Worm (Caenorhabditis elegans) whole organism, L1 larva: ENCODE measurements around the gene nspc-12.

Experiments
- C04F5.9 ChIP-seq: sonication (generic microtip); optimal IDR thresholded peaks from 2 replicates; lab custom pipeline; 2016; ENCODE audit warnings: missing genetic modification characterization, missing compliant biosample characterization
- C16A3.4 ChIP-seq: fragments of 150-350 bp; optimal IDR thresholded peaks from 2 replicates; lab custom pipeline; 2014; ENCODE audit warnings: missing biosample characterization, missing genetic modification characterization
- F16B12.6 ChIP-seq: fragments of 150-350 bp; optimal IDR thresholded peaks from 2 replicates; lab custom pipeline; 2014; ENCODE audit warnings: missing biosample characterization, missing genetic modification characterization
- Y116A8C.19 ChIP-seq: sonication (generic microtip); optimal IDR thresholded peaks from 2 replicates; lab custom pipeline; 2016; ENCODE audit warnings: missing compliant biosample characterization, missing genetic modification characterization, borderline replicate concordance
- aha-1 ChIP-seq: fragments of 150-350 bp; optimal IDR thresholded peaks from 2 replicates; lab custom pipeline; 2014; ENCODE audit warnings: missing biosample characterization, missing genetic modification characterization
- alr-1 ChIP-seq: fragments of 200-800 bp; sonication (Bioruptor generic); optimal IDR thresholded peaks from 2 replicates; lab custom pipeline; 2018; ENCODE audit warnings: borderline replicate concordance, mild to moderate bottlenecking, missing genetic modification characterization, missing compliant biosample characterization
- blmp-1 ChIP-seq: fragments of 150-350 bp; optimal IDR thresholded peaks from 2 replicates; lab custom pipeline; 2014; ENCODE audit warnings: missing biosample characterization, missing genetic modification characterization
- ceh-63 ChIP-seq: fragments of 200-800 bp; sonication (Bioruptor generic); optimal IDR thresholded peaks from 2 replicates; lab custom pipeline; 2018; ENCODE audit warnings: mild to moderate bottlenecking, missing genetic modification characterization, missing compliant biosample characterization
- ceh-8 ChIP-seq: fragments of 200-800 bp; sonication (Bioruptor generic); optimal IDR thresholded peaks from 2 replicates; lab custom pipeline; 2018; ENCODE audit warnings: mild to moderate bottlenecking, missing genetic modification characterization, moderate library complexity, missing compliant biosample characterization
- ceh-82 ChIP-seq, 3 experiments: fragments of 150-350 bp in 1 of 3; sonication (generic microtip) in 2 of 3; optimal IDR thresholded peaks; 2 replicates each; lab custom pipeline; 2014 to 2017; ENCODE audit warnings: missing biosample characterization in 3 of 3, missing genetic modification characterization in 3 of 3
- ceh-88 ChIP-seq: fragments of 200-800 bp; sonication (Bioruptor generic); IDR thresholded peaks from 2 replicates; pipeline ENCODE4 v1.3.6; 2022; ENCODE audit warnings: missing genetic modification characterization, missing compliant biosample characterization
- ceh-90 ChIP-seq: sonication (generic microtip); optimal IDR thresholded peaks from 2 replicates; lab custom pipeline; 2016; ENCODE audit warnings: missing genetic modification characterization, missing compliant biosample characterization
- ces-1 ChIP-seq: fragments of 150-350 bp; optimal IDR thresholded peaks from 2 replicates; lab custom pipeline; 2014; ENCODE audit warnings: missing biosample characterization, missing genetic modification reagents, missing genetic modification characterization
- dpl-1 ChIP-seq, 3 experiments: fragments of 150-350 bp in 2 of 3; sonication (generic microtip) in 1 of 3; optimal IDR thresholded peaks; 2 replicates each; lab custom pipeline; 2014 to 2017; ENCODE audit warnings: missing biosample characterization in 3 of 3, missing genetic modification characterization in 3 of 3, missing genetic modification reagents in 3 of 3
- dsc-1 ChIP-seq: sonication (generic microtip); optimal IDR thresholded peaks from 2 replicates; lab custom pipeline; 2016; ENCODE audit warnings: mild to moderate bottlenecking, missing genetic modification characterization, missing compliant biosample characterization
- efl-1 ChIP-seq, 4 experiments: fragments of 150-350 bp; optimal IDR thresholded peaks in 3 of 4; peaks in 1 of 4; 1 replicate in 1 of 4; 2 replicates in 3 of 4; lab custom pipeline; 2014; ENCODE audit warnings: missing biosample characterization in 2 of 4, missing genetic modification characterization in 2 of 4, missing genetic modification reagents in 2 of 4
- egl-13 ChIP-seq: sonication (generic microtip); optimal IDR thresholded peaks from 2 replicates; lab custom pipeline; 2016; ENCODE audit warnings: missing genotype, missing genetic modification reagents, missing genetic modification characterization, missing compliant biosample characterization
- egl-27 ChIP-seq, 2 experiments: fragments of 150-350 bp in 1 of 2; sonication (generic microtip); optimal IDR thresholded peaks; 3 replicates each; lab custom pipeline; 2017 to 2018; ENCODE audit warnings: missing biosample characterization in 2 of 2, missing genetic modification characterization in 2 of 2, missing genetic modification reagents in 2 of 2
- elt-2 ChIP-seq: sonication (generic microtip); optimal IDR thresholded peaks from 2 replicates; lab custom pipeline; 2016; ENCODE audit warnings: missing genetic modification characterization, mild to moderate bottlenecking, inconsistent platforms, missing compliant biosample characterization, missing genetic modification reagents
- ets-5 ChIP-seq: fragments of 200-800 bp; sonication (Bioruptor generic); IDR thresholded peaks from 2 replicates; pipeline ENCODE4 v1.3.6; 2022; ENCODE audit warnings: missing genetic modification characterization, missing compliant biosample characterization
- fkh-4 ChIP-seq: sonication (generic microtip); optimal IDR thresholded peaks from 2 replicates; lab custom pipeline; 2016; ENCODE audit warnings: missing compliant biosample characterization, missing genetic modification characterization, borderline replicate concordance
- fos-1 ChIP-seq: fragments of 150-350 bp; optimal IDR thresholded peaks from 2 replicates; lab custom pipeline; 2014; ENCODE audit warnings: missing biosample characterization, missing genetic modification characterization
- hlh-17 ChIP-seq: fragments of 200-800 bp; sonication (Bioruptor generic); optimal IDR thresholded peaks from 2 replicates; lab custom pipeline; 2018; ENCODE audit warnings: missing genetic modification characterization, mild to moderate bottlenecking, missing compliant biosample characterization, moderate library complexity, borderline replicate concordance
- hpl-2 ChIP-seq: fragments of 150-350 bp; optimal IDR thresholded peaks from 2 replicates; lab custom pipeline; 2014; ENCODE audit warnings: missing biosample characterization, missing genetic modification reagents, missing genetic modification characterization
- irx-1 ChIP-seq: sonication (generic microtip); optimal IDR thresholded peaks from 2 replicates; lab custom pipeline; 2016; ENCODE audit warnings: missing genetic modification characterization, missing compliant biosample characterization
- isw-1 ChIP-seq: fragments of 200-800 bp; sonication (Bioruptor generic); IDR thresholded peaks from 2 replicates; pipeline ENCODE4 v1.3.6; 2022; ENCODE audit warnings: missing genetic modification characterization, missing compliant biosample characterization
- jun-1 ChIP-seq: fragments of 150-350 bp; optimal IDR thresholded peaks from 2 replicates; lab custom pipeline; 2014; ENCODE audit warnings: missing biosample characterization, missing genetic modification reagents, missing genetic modification characterization
- lin-14 ChIP-seq: fragments of 200-800 bp; sonication (Bioruptor generic); optimal IDR thresholded peaks from 2 replicates; lab custom pipeline; 2018; ENCODE audit warnings: mild to moderate bottlenecking, missing genetic modification characterization, moderate library complexity, missing compliant biosample characterization
- lin-15B ChIP-seq: fragments of 150-350 bp; sonication (generic microtip); optimal IDR thresholded peaks from 3 replicates; lab custom pipeline; 2014; ENCODE audit warnings: missing biosample characterization, missing genetic modification characterization
- lin-39 ChIP-seq: fragments of 150-350 bp; optimal IDR thresholded peaks from 2 replicates; lab custom pipeline; 2014; ENCODE audit warnings: missing biosample characterization, missing genetic modification reagents, missing genetic modification characterization
- lir-3 ChIP-seq: sonication (generic microtip); optimal IDR thresholded peaks from 2 replicates; lab custom pipeline; 2016; ENCODE audit warnings: mild to moderate bottlenecking, missing genetic modification characterization, moderate library complexity, missing compliant biosample characterization; ENCODE audit not compliant: poor library complexity
- lsy-2 ChIP-seq, 2 experiments: fragments of 150-350 bp; optimal IDR thresholded peaks; 2 replicates each; lab custom pipeline; 2014; ENCODE audit warnings: missing biosample characterization in 2 of 2, missing genetic modification characterization in 2 of 2
- mep-1 ChIP-seq: fragments of 150-350 bp; optimal IDR thresholded peaks from 2 replicates; lab custom pipeline; 2014; ENCODE audit warnings: missing biosample characterization, missing genetic modification characterization
- nhr-11 ChIP-seq: fragments of 150-350 bp; optimal IDR thresholded peaks from 2 replicates; lab custom pipeline; 2014; ENCODE audit warnings: missing biosample characterization, missing genetic modification characterization
- nhr-12 ChIP-seq: sonication (generic microtip); optimal IDR thresholded peaks from 2 replicates; lab custom pipeline; 2017; ENCODE audit warnings: missing biosample characterization, missing genetic modification characterization
- nhr-20 ChIP-seq: sonication (generic microtip); optimal IDR thresholded peaks from 2 replicates; lab custom pipeline; 2016; ENCODE audit warnings: mild to moderate bottlenecking, missing genetic modification characterization, missing compliant biosample characterization
- nhr-237 ChIP-seq: fragments of 150-350 bp; optimal IDR thresholded peaks from 2 replicates; lab custom pipeline; 2014; ENCODE audit warnings: missing biosample characterization, missing genetic modification characterization
- nhr-28 ChIP-seq: fragments of 150-350 bp; optimal IDR thresholded peaks from 2 replicates; lab custom pipeline; 2014; ENCODE audit warnings: missing biosample characterization, missing genetic modification characterization
- nhr-47 ChIP-seq: sonication (generic microtip); optimal IDR thresholded peaks from 2 replicates; lab custom pipeline; 2016; ENCODE audit warnings: mild to moderate bottlenecking, missing genetic modification characterization, moderate library complexity, missing compliant biosample characterization
- nhr-71 ChIP-seq: sonication (generic microtip); optimal IDR thresholded peaks from 2 replicates; lab custom pipeline; 2016; ENCODE audit warnings: mild to moderate bottlenecking, missing genetic modification characterization, moderate library complexity, missing compliant biosample characterization
- pag-3 ChIP-seq: sonication (generic microtip); optimal IDR thresholded peaks from 2 replicates; lab custom pipeline; 2017; ENCODE audit warnings: missing genetic modification characterization, mild to moderate bottlenecking, missing compliant biosample characterization, antibody characterized with exemption, borderline replicate concordance; ENCODE audit not compliant: insufficient read depth
- rnt-1 ChIP-seq: sonication (generic microtip); optimal IDR thresholded peaks from 2 replicates; lab custom pipeline; 2016; ENCODE audit warnings: mild to moderate bottlenecking, missing genetic modification characterization, moderate library complexity, missing compliant biosample characterization
- snu-23 ChIP-seq: sonication (generic microtip); optimal IDR thresholded peaks from 2 replicates; lab custom pipeline; 2016; ENCODE audit warnings: missing genetic modification characterization, missing compliant biosample characterization
- sox-4 ChIP-seq: sonication (generic microtip); optimal IDR thresholded peaks from 2 replicates; lab custom pipeline; 2016; ENCODE audit warnings: missing genetic modification characterization, missing compliant biosample characterization
- swsn-7 ChIP-seq: sonication (generic microtip); optimal IDR thresholded peaks from 2 replicates; lab custom pipeline; 2016; ENCODE audit warnings: missing genetic modification characterization, missing compliant biosample characterization
- tlp-1 ChIP-seq: fragments of 150-350 bp; optimal IDR thresholded peaks from 2 replicates; lab custom pipeline; 2014; ENCODE audit warnings: missing biosample characterization, missing genetic modification characterization
- unc-62 ChIP-seq: fragments of 150-350 bp; optimal IDR thresholded peaks from 2 replicates; lab custom pipeline; 2014; ENCODE audit warnings: missing biosample characterization, missing genetic modification reagents, missing genetic modification characterization
- unc-86 ChIP-seq: sonication (generic microtip); optimal IDR thresholded peaks from 2 replicates; lab custom pipeline; 2016; ENCODE audit warnings: missing genetic modification characterization, missing compliant biosample characterization
- vab-15 ChIP-seq: sonication (generic microtip); optimal IDR thresholded peaks from 2 replicates; lab custom pipeline; 2017; ENCODE audit warnings: missing genotype, mild to moderate bottlenecking, missing genetic modification characterization, missing compliant biosample characterization
- zag-1 ChIP-seq: fragments of 150-350 bp; optimal IDR thresholded peaks from 2 replicates; lab custom pipeline; 2014; ENCODE audit warnings: missing biosample characterization, missing genetic modification characterization
- zip-4 ChIP-seq: fragments of 200-800 bp; sonication (Bioruptor generic); optimal IDR thresholded peaks from 2 replicates; lab custom pipeline; 2018; ENCODE audit warnings: mild to moderate bottlenecking, missing genetic modification characterization, moderate library complexity, missing compliant biosample characterization

nspc-12 gene

DNA sequence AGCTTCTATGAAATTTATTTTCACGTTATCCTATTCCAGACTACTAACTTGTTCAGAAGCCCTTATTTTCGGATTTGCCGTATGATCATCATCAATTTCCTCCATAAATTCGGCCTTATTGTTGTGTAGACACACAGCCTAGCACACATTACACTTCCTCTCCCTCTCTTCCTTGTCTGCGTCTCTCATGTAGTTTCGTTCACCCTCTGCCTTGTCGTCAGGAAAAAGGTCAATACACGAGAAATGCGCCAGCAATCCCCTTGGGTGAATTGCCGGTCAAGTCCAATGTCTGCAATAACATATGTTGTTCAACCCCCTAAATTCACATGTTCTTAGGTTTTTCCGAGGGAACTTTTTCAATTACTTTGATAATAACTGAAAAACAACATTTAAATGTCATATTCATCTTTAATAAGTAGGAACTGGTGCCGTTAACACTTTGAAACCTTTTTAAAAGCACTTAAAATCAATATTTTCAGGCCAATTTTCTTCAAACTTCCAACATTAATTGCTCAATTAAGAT, 37.4 kb upstream of the nspc-12 start, which contains the start of gene F17E5.2 (continued):
- TF ChIP-seq alr-1 (tag; lab: Kevin White, UChicago), result no peak
- TF ChIP-seq lin-14 (GFP tag; lab: Kevin White, UChicago), result peak; percentile 98
- peak; percentile 9 for TF ChIP-seq Y116A8C.19 (tag; lab: Kevin White, UChicago)
- peak; percentile 66 for TF ChIP-seq ceh-88 (GFP tag; lab: Robert Waterston, UW)
- peak; percentile 99 for TF ChIP-seq mep-1
- peak; percentile 83 for TF ChIP-seq lin-39 (tag; lab: Kevin White, UChicago)
- peak; percentile 91 for TF ChIP-seq egl-13 (tag; lab: Kevin White, UChicago)
- TF ChIP-seq hpl-2 (GFP tag; lab: Kevin White, UChicago), result peak; percentile 76
- peak; percentile 86 for TF ChIP-seq blmp-1 (tag; lab: Kevin White, UChicago)
- TF ChIP-seq egl-27 (tag; optimal IDR thresholded peaks at IDR 0.05; lab: Kevin White, UChicago), result peak in 1 of 2 experiments; percentile 65
- TF ChIP-seq ceh-82 (tag; optimal IDR thresholded peaks at IDR 0.05; lab: Kevin White, UChicago), result peak; percentile 86 to 94 (median 92)
- peak; percentile 96 for TF ChIP-seq rnt-1 (tag; lab: Kevin White, UChicago)
- peak; percentile 95 for TF ChIP-seq nhr-47 (tag; lab: Kevin White, UChicago)
- TF ChIP-seq pag-3 (tag; lab: Kevin White, UChicago), result no peak
- TF ChIP-seq elt-2 (tag; lab: Kevin White, UChicago), result peak; percentile 70
- TF ChIP-seq C16A3.4, result peak; percentile 98
- TF ChIP-seq tlp-1 (tag; lab: Kevin White, UChicago), result no peak
- peak; percentile 92 to 94 for TF ChIP-seq lsy-2 (tag; optimal IDR thresholded peaks at IDR 0.05; lab: Kevin White, UChicago)
- peak; percentile 82 to 83 for TF ChIP-seq efl-1 (optimal IDR thresholded peaks at IDR 0.05; lab: Kevin White, UChicago)
- peak; percentile 70 to 97 for TF ChIP-seq efl-1 (GFP tag; optimal IDR thresholded peaks at IDR 0.05 in 1 of 2; lab: Kevin White, UChicago)
- peak; percentile 77 for TF ChIP-seq lir-3
- peak; percentile 91 for TF ChIP-seq fos-1
- peak; percentile 78 for TF ChIP-seq zag-1 (tag; lab: Kevin White, UChicago)
- peak; percentile 90 for TF ChIP-seq unc-86 (tag; lab: Kevin White, UChicago)
- TF ChIP-seq jun-1 (tag; lab: Kevin White, UChicago), result peak; percentile 93
- TF ChIP-seq snu-23 (GFP tag; lab: Kevin White, UChicago), result peak; percentile 98
- TF ChIP-seq isw-1 (GFP tag; lab: Robert Waterston, UW), result peak; percentile 80
- TF ChIP-seq unc-62 (GFP tag; lab: Kevin White, UChicago), result peak; percentile 62
- peak; percentile 46 for TF ChIP-seq ceh-8
- peak; percentile 79 for TF ChIP-seq zip-4 (GFP tag; lab: Kevin White, UChicago)
- TF ChIP-seq nhr-71 (tag; lab: Kevin White, UChicago), result peak; percentile 97
- peak; percentile 74 for TF ChIP-seq sox-4 (tag; lab: Kevin White, UChicago)
- no peak for TF ChIP-seq ceh-63 (GFP tag; lab: Kevin White, UChicago)
- TF ChIP-seq ces-1 (GFP tag; lab: Kevin White, UChicago), result no peak
- peak; percentile 90 for TF ChIP-seq irx-1 (tag; lab: Kevin White, UChicago)
- no peak for TF ChIP-seq nhr-12 (tag; lab: Kevin White, UChicago)
- TF ChIP-seq ets-5, result no peak
- peak; percentile 87 for TF ChIP-seq nhr-237 (tag; lab: Kevin White, UChicago)
- TF ChIP-seq nhr-20 (tag; lab: Kevin White, UChicago), result peak; percentile 97
- peak; percentile 68 to 81 (median 78) for TF ChIP-seq dpl-1 (GFP tag; optimal IDR thresholded peaks at IDR 0.05; lab: Kevin White, UChicago)
- TF ChIP-seq vab-15 (tag; lab: Kevin White, UChicago), result peak; percentile 78
- peak; percentile 73 for TF ChIP-seq nhr-11
- peak; percentile 95 for TF ChIP-seq swsn-7 (tag; lab: Kevin White, UChicago)
- peak; percentile 59 for TF ChIP-seq F16B12.6 (tag; lab: Kevin White, UChicago)
- no peak for TF ChIP-seq hlh-17 (GFP tag; lab: Kevin White, UChicago)
- peak; percentile 72 for TF ChIP-seq aha-1 (tag; lab: Kevin White, UChicago)
- TF ChIP-seq ceh-90 (tag; lab: Kevin White, UChicago), result no peak
- peak; percentile 97 for TF ChIP-seq dsc-1 (tag; lab: Kevin White, UChicago)
- TF ChIP-seq fkh-4 (tag; lab: Kevin White, UChicago), result no peak
- TF ChIP-seq C04F5.9 (tag; lab: Kevin White, UChicago), result peak; percentile 65
- no peak for TF ChIP-seq nhr-28 (tag; lab: Kevin White, UChicago)
- peak; percentile 46 for TF ChIP-seq lin-15B (tag; lab: Kevin White, UChicago)
